Fruit fly (Drosophila melanogaster): ENCODE measurements around the gene mew.

Gene mew

dm6 chrX:13276713-13277112, 18.4 kb upstream of the mew start (continued):
- TF ChIP-seq Stat92E (GFP tag; optimal IDR thresholded peaks at IDR 0.05), result no peak
- peak; percentile 41 for TF ChIP-seq Vsx1 (GFP tag; optimal IDR thresholded peaks at IDR 0.05)
- peak; percentile 48; the same call in 1 of the 2 replicates for TF ChIP-seq CG1024 (GFP tag; IDR thresholded peaks at IDR 0.05)
- peak; percentile 24 for TF ChIP-seq CG8281 (tag; optimal IDR thresholded peaks at IDR 0.05)
- no peak for TF ChIP-seq chn (GFP tag; optimal IDR thresholded peaks at IDR 0.05)
- TF ChIP-seq Sin3A (optimal IDR thresholded peaks at IDR 0.05), result no peak
- no peak for TF ChIP-seq YL-1 (GFP tag; optimal IDR thresholded peaks at IDR 0.05)
- no peak for TF ChIP-seq CG30020 (tag; optimal IDR thresholded peaks at IDR 0.05)
- peak; percentile 20 for TF ChIP-seq Jarid2 (GFP tag; optimal IDR thresholded peaks at IDR 0.05)
- peak; percentile 71 for TF ChIP-seq tap (tag; optimal IDR thresholded peaks at IDR 0.05)
- TF ChIP-seq Pdp1 (GFP tag; optimal IDR thresholded peaks at IDR 0.05), result no peak
- no peak for TF ChIP-seq CG3065 (GFP tag; optimal IDR thresholded peaks at IDR 0.05)
- no peak for TF ChIP-seq wek (GFP tag; optimal IDR thresholded peaks at IDR 0.05)
- no peak for TF ChIP-seq CG5245 (GFP tag; optimal IDR thresholded peaks at IDR 0.05)
- peak; percentile 7 for TF ChIP-seq CG4328 (GFP tag; optimal IDR thresholded peaks at IDR 0.05)
- no peak for TF ChIP-seq repo (GFP tag; optimal IDR thresholded peaks at IDR 0.05)
- peak; percentile 84 for TF ChIP-seq Hmr (GFP tag; optimal IDR thresholded peaks at IDR 0.05)
- peak; percentile 81; the same call in 2 of the 3 replicates for TF ChIP-seq so (GFP tag; IDR thresholded peaks at IDR 0.05)
- peak; percentile 77 for TF ChIP-seq Aef1 (GFP tag; IDR thresholded peaks at IDR 0.05)
- peak; percentile 56 for TF ChIP-seq B-H2 (GFP tag; optimal IDR thresholded peaks at IDR 0.05)
- no peak for TF ChIP-seq CG11560 (tag; IDR thresholded peaks at IDR 0.05)
- TF ChIP-seq CG18764 (GFP tag; optimal IDR thresholded peaks at IDR 0.05), result peak; percentile 47
- TF ChIP-seq da (GFP tag; optimal IDR thresholded peaks at IDR 0.05), result no peak
- no peak for TF ChIP-seq CG2202 (tag; optimal IDR thresholded peaks at IDR 0.05)
- TF ChIP-seq Dref (GFP tag; IDR thresholded peaks at IDR 0.05), result no peak
- peak; percentile 80 for TF ChIP-seq unpg (GFP tag; optimal IDR thresholded peaks at IDR 0.05)
- TF ChIP-seq CG10267 (tag; optimal IDR thresholded peaks at IDR 0.05), result peak; percentile 66
- no peak for TF ChIP-seq Tbp (GFP tag; optimal IDR thresholded peaks at IDR 0.05)
- TF ChIP-seq Dip2 (GFP tag; IDR thresholded peaks at IDR 0.05), result no peak
- peak; percentile 78 for TF ChIP-seq CG31441 (GFP tag; IDR thresholded peaks at IDR 0.05)
- peak; percentile 52 for TF ChIP-seq Max (GFP tag; optimal IDR thresholded peaks at IDR 0.05)
- no peak for TF ChIP-seq bowl (GFP tag; IDR thresholded peaks at IDR 0.05)
- TF ChIP-seq CG3838 (GFP tag; optimal IDR thresholded peaks at IDR 0.05), result no peak
- no peak for TF ChIP-seq pzg (GFP tag; optimal IDR thresholded peaks at IDR 0.05)
- TF ChIP-seq HmgD (GFP tag; optimal IDR thresholded peaks at IDR 0.05), result no peak
- peak; percentile 81 for TF ChIP-seq tgo (GFP tag; IDR thresholded peaks at IDR 0.05)
- TF ChIP-seq CG7745 (tag; optimal IDR thresholded peaks at IDR 0.05), result no peak
- TF ChIP-seq CG32772 (GFP tag; IDR thresholded peaks at IDR 0.05), result peak; percentile 43; the same call in 1 of the 2 replicates
- peak; percentile 46 for TF ChIP-seq kah (GFP tag; optimal IDR thresholded peaks at IDR 0.05)
- TF ChIP-seq CG11398 (GFP tag; optimal IDR thresholded peaks at IDR 0.05), result no peak
- TF ChIP-seq CG18619 (GFP tag; optimal IDR thresholded peaks at IDR 0.05), result peak; percentile 69
- peak; percentile 76 for TF ChIP-seq CG2712 (tag; optimal IDR thresholded peaks at IDR 0.05)
- peak; percentile 88 for TF ChIP-seq Fer3 (tag; optimal IDR thresholded peaks at IDR 0.05)
- TF ChIP-seq her (GFP tag; optimal IDR thresholded peaks at IDR 0.05), result no peak
- TF ChIP-seq CG9797 (GFP tag; optimal IDR thresholded peaks at IDR 0.05), result no peak
- peak; percentile 57 for TF ChIP-seq Nf-YB (GFP tag; optimal IDR thresholded peaks at IDR 0.05)
- no peak for TF ChIP-seq z (GFP tag; IDR thresholded peaks at IDR 0.05)
- TF ChIP-seq Camta (GFP tag; optimal IDR thresholded peaks at IDR 0.05), result no peak
- peak; percentile 77; the same call in 1 of the 2 replicates for TF ChIP-seq GATAe (GFP tag; conservative IDR thresholded peaks at IDR 0.05)
- TF ChIP-seq CG3847 (GFP tag; IDR thresholded peaks at IDR 0.05), result peak; percentile 82
- no peak for TF ChIP-seq CG5953 (GFP tag; IDR thresholded peaks at IDR 0.05)
- TF ChIP-seq unc-4 (GFP tag; IDR thresholded peaks at IDR 0.05; ENCODE audit: partially characterized antibody), result no peak
